Worm (Caenorhabditis elegans): ENCODE results near the gene F57B1.1.
A peak's percentile ranks its signal among the peaks of the same experiment; 100 is the strongest.
"Not testable (repeated sequence)": the region's sequence is repeated elsewhere in the genome, so short reads cannot be mapped to it uniquely, and the experiment has no call there.

The F57B1.1 gene

DNA sequence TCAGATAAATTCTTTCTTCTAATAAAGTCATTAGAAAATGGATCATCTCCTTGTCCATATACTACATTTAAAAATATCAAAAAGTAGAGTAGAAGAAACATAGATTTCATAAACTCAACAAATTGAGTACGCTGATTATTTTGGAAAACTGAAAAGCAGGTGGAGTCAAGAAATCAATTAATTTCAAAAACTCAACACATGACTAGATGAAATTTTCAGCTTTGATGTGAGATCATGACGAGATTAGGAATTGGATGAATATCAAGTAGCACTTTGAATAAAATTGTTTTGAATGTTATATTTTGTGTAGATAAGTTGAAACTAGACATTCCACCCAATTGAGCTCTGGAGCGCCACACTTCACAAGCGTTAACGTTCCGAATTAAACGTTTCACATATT, at the start of gene F57B1.1:
TSS of gene F57B1.1 (minus strand) at position 101 of the 400 bp plus-strand sequence.
- no peak for TF ChIP-seq madf-9 (GFP tag; conservative IDR thresholded peaks at IDR 0.05)

DNA sequence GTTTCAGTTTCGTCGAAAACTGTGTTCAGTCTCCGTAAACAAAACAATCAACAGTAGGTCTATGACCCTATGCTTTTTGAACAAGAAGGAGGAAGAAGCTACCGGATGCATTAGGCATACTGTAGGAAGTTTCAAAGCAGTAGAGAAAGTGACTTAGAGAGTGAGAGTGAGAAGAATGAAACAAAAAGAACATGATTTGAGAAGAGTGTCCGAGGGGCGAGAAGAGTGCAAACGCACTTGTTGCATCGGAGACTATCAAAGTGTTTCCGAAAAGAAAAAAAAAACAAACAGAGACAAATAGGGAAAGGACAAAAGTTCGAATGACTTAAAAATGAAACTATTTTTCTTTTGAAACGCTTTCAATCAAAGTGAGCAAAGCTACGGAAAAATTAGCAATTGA, 47.8 kb upstream of the F57B1.1 start:
- no peak for TF ChIP-seq hlh-11 (tag; optimal IDR thresholded peaks at IDR 0.05)
- peak; percentile 94 for TF ChIP-seq nhr-48 (tag; optimal IDR thresholded peaks at IDR 0.05)
- TF ChIP-seq ctbp-1 (GFP tag; IDR thresholded peaks at IDR 0.05): no peak
- no peak for TF ChIP-seq pha-4 (GFP tag; IDR thresholded peaks at IDR 0.05)
- no peak for TF ChIP-seq pha-4 (tag; optimal IDR thresholded peaks at IDR 0.05)
- no peak for TF ChIP-seq lim-7 (GFP tag; IDR thresholded peaks at IDR 0.05)
- peak in 1 of 2 experiments; percentile 28 for TF ChIP-seq mdl-1 (tag; optimal IDR thresholded peaks at IDR 0.05)
- TF ChIP-seq aha-1 (tag): no peak
- TF ChIP-seq gei-8 (GFP tag; optimal IDR thresholded peaks at IDR 0.05): no peak
- peak; percentile 55 for TF ChIP-seq nhr-28 (tag; optimal IDR thresholded peaks at IDR 0.05)
- no peak for TF ChIP-seq dmd-9 (GFP tag; IDR thresholded peaks at IDR 0.05)
- no peak for TF ChIP-seq F49E8.2 (tag; optimal IDR thresholded peaks at IDR 0.05; ENCODE audit: borderline replicate concordance)
- peak; percentile 56 for TF ChIP-seq dmd-6 (GFP tag; IDR thresholded peaks at IDR 0.05)

DNA sequence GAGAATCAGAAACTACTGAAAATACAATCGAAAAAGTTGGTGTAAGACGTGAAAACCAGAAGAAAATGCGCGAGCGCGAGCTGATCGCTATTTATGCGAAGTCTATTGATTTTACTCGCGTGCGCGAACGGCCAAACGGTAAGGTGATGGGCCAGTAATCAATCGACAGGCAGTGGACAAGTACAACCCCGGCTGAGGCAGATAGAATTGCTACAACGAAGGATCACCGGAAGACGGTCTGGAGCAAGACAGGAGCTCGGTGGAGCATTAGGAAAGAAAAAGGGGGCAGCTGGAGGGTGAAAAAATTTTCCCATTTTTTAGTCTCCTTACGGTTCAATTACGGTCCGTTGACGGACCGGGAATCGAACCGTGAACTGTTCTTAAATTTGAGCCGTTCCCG, 44.3 kb upstream of the F57B1.1 start:
- TF ChIP-seq php-3 (GFP tag; IDR thresholded peaks at IDR 0.05): 0 out of 2 replicates have a peak, but pooled peaks have one; percentile 15
- peak; percentile 73 for TF ChIP-seq vab-7 (GFP tag; IDR thresholded peaks at IDR 0.05)
- peak; percentile 29; the same call in 1 of the 2 replicates for TF ChIP-seq tra-1 (GFP tag; IDR thresholded peaks at IDR 0.05)
- 0 out of 2 replicates have a peak, but pooled peaks have one; percentile 9 for TF ChIP-seq ceh-44 (GFP tag; IDR thresholded peaks at IDR 0.05)
- TF ChIP-seq saeg-2 (GFP tag; IDR thresholded peaks at IDR 0.05): 0 out of 2 replicates have a peak, but pooled peaks have one; percentile 32
- TF ChIP-seq dmd-8 (GFP tag; IDR thresholded peaks at IDR 0.05): peak; percentile 93
- 0 out of 2 replicates have a peak, but pooled peaks have one; percentile 26 for TF ChIP-seq D1046.2 (GFP tag; IDR thresholded peaks at IDR 0.05)
- 0 out of 2 replicates have a peak, but pooled peaks have one; percentile 42 for TF ChIP-seq ctbp-1 (GFP tag; IDR thresholded peaks at IDR 0.05)
- 0 out of 2 replicates have a peak, but pooled peaks have one; percentile 50 for TF ChIP-seq F44E2.7 (GFP tag; IDR thresholded peaks at IDR 0.05)
- peak; percentile 85 for TF ChIP-seq lim-7 (GFP tag; IDR thresholded peaks at IDR 0.05)
- peak; percentile 63; the same call in 1 of the 2 replicates for TF ChIP-seq pha-4 (GFP tag; IDR thresholded peaks at IDR 0.05)
- not testable (repeated sequence) for TF ChIP-seq pha-4 (tag; optimal IDR thresholded peaks at IDR 0.05)
- TF ChIP-seq nhr-41 (GFP tag; IDR thresholded peaks at IDR 0.05): peak; percentile 20; the same call in 1 of the 2 replicates
- peak; percentile 45; the same call in 1 of the 2 replicates for TF ChIP-seq madf-9 (GFP tag; conservative IDR thresholded peaks at IDR 0.05)
- peak; percentile 81 for TF ChIP-seq F26F4.8 (GFP tag; conservative IDR thresholded peaks at IDR 0.05)

DNA sequence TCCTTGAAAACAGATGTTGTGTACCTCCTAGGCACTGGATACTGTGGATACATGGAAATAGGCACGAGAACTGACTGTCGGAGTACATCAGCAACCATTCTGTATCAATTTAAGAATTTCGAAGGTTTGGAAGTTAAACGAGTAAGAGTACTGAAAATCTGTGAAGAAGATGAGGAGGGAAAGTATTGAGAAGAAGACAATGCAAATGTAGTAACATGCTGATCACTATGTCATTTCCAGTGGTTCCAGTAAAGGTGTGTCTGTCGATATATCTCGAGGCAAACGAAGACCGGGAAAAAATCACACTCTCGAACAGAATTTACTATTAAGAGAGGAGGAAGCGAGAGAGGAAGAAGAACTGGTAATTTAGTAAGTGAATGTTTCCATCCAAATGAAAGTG, 41.1 kb upstream of the F57B1.1 start, which contains the start of gene dmd-10:
TSS of gene dmd-10 (minus strand) at position 101 of the 400 bp plus-strand sequence.
- TF ChIP-seq dmd-9 (GFP tag; IDR thresholded peaks at IDR 0.05) (no peak), lin-39 (tag; optimal IDR thresholded peaks at IDR 0.05) (no peak), unc-62 (GFP tag; optimal IDR thresholded peaks at IDR 0.05 in 1 of 2) (peak in 1 of 2 experiments; percentile 78), unc-62 (tag; optimal IDR thresholded peaks at IDR 0.05) (no peak)

ce11 chrV:13235313-13235712, 39.9 kb upstream of the F57B1.1 start:
- TF ChIP-seq ceh-28 (tag; optimal IDR thresholded peaks at IDR 0.05) (no peak), php-3 (GFP tag; IDR thresholded peaks at IDR 0.05) (no peak), ceh-32 (tag; optimal IDR thresholded peaks at IDR 0.05; ENCODE audit: poor library complexity) (no peak), nhr-11 (tag; optimal IDR thresholded peaks at IDR 0.05) (peak; percentile 28), lir-3 (tag; optimal IDR thresholded peaks at IDR 0.05) (no peak), sdz-12 (GFP tag; optimal IDR thresholded peaks at IDR 0.05) (no peak)

Measured in whole organism, L4 larva.